Fruit fly (Drosophila melanogaster): ENCODE data around the gene Rdl.

The Rdl gene

dm6 chr3L:9182053-9182572 is at the start of gene Rdl:
Gene Rdl (minus strand): TSS chr3L:9182149.
- TF ChIP-seq CG1620 (GFP tag; optimal IDR thresholded peaks at IDR 0.05): no peak
- no peak for TF ChIP-seq CG33017 (tag; optimal IDR thresholded peaks at IDR 0.05)
- TF ChIP-seq CG12768 (GFP tag; optimal IDR thresholded peaks at IDR 0.05): no peak
- no peak for TF ChIP-seq CG7101 (tag; optimal IDR thresholded peaks at IDR 0.05)
- no peak for TF ChIP-seq ovo (GFP tag; optimal IDR thresholded peaks at IDR 0.05)
- no peak for TF ChIP-seq kay (GFP tag; ENCODE audit: borderline replicate concordance)
- TF ChIP-seq CG11617 (GFP tag; optimal IDR thresholded peaks at IDR 0.05): no peak
- no peak for TF ChIP-seq pad (GFP tag; optimal IDR thresholded peaks at IDR 0.05)
- TF ChIP-seq tj (GFP tag; optimal IDR thresholded peaks at IDR 0.05): no peak
- TF ChIP-seq Hr96 (GFP tag; optimal IDR thresholded peaks at IDR 0.05): no peak
- TF ChIP-seq cic (GFP tag; optimal IDR thresholded peaks at IDR 0.05): no peak
- no peak for TF ChIP-seq Crg-1 (GFP tag; optimal IDR thresholded peaks at IDR 0.05)

- no peak for TF ChIP-seq CG7101 (tag; optimal IDR thresholded peaks at IDR 0.05)
- TF ChIP-seq pad (GFP tag; optimal IDR thresholded peaks at IDR 0.05): no peak
- peak; percentile 43 for TF ChIP-seq cic (GFP tag; optimal IDR thresholded peaks at IDR 0.05)
Measured at dm6 chr3L:9211302-9211930, 29.5 kb upstream of the Rdl start, which contains the start of gene CG4476. Gene CG4476 (plus strand): TSS chr3L:9211880.

dm6 chr3L:9209665-9210064 is 27.7 kb upstream of the Rdl start:
- TF ChIP-seq Hr96 (GFP tag; optimal IDR thresholded peaks at IDR 0.05) (peak; percentile 1), CG14711 (tag; optimal IDR thresholded peaks at IDR 0.05) (no peak), kay (GFP tag; ENCODE audit: borderline replicate concordance) (no peak), cic (GFP tag; optimal IDR thresholded peaks at IDR 0.05) (peak; percentile 22)

dm6 chr3L:9208704-9209405 is 26.9 kb upstream of the Rdl start, which contains the start of gene Slc45-1:
Gene Slc45-1 (minus strand): TSS chr3L:9208853.
- no peak for TF ChIP-seq Hr96 (GFP tag; optimal IDR thresholded peaks at IDR 0.05)
- TF ChIP-seq CG14711 (tag; optimal IDR thresholded peaks at IDR 0.05): no peak
- no peak for TF ChIP-seq CG7101 (tag; optimal IDR thresholded peaks at IDR 0.05)
- TF ChIP-seq Clk (GFP tag; optimal IDR thresholded peaks at IDR 0.05): no peak
- TF ChIP-seq CG11617 (GFP tag; optimal IDR thresholded peaks at IDR 0.05): no peak
- TF ChIP-seq cnc (optimal IDR thresholded peaks at IDR 0.05): no peak
- no peak for TF ChIP-seq CG33017 (tag; optimal IDR thresholded peaks at IDR 0.05)
- TF ChIP-seq toe (GFP tag; optimal IDR thresholded peaks at IDR 0.05): no peak
- TF ChIP-seq pad (GFP tag; optimal IDR thresholded peaks at IDR 0.05): no peak
- TF ChIP-seq CG5204 (GFP tag; optimal IDR thresholded peaks at IDR 0.05): no peak
- TF ChIP-seq tj (GFP tag; optimal IDR thresholded peaks at IDR 0.05): no peak
- TF ChIP-seq cic (GFP tag; optimal IDR thresholded peaks at IDR 0.05): no peak

- TF ChIP-seq pad (GFP tag; optimal IDR thresholded peaks at IDR 0.05) (no peak), CG7101 (tag; optimal IDR thresholded peaks at IDR 0.05) (no peak), tj (GFP tag; optimal IDR thresholded peaks at IDR 0.05) (no peak), CG33017 (tag; optimal IDR thresholded peaks at IDR 0.05) (no peak), CG7045 (GFP tag; optimal IDR thresholded peaks at IDR 0.05) (peak; percentile 45), Hr96 (GFP tag; optimal IDR thresholded peaks at IDR 0.05) (no peak), Mnt (GFP tag; optimal IDR thresholded peaks at IDR 0.05) (no peak)
Measured at dm6 chr3L:9193003-9193402, 11.1 kb upstream of the Rdl start.

- no peak for TF ChIP-seq toe (GFP tag; optimal IDR thresholded peaks at IDR 0.05)
- TF ChIP-seq ovo (GFP tag; optimal IDR thresholded peaks at IDR 0.05): no peak
- no peak for TF ChIP-seq CG5204 (GFP tag; optimal IDR thresholded peaks at IDR 0.05)
- no peak for TF ChIP-seq Crg-1 (GFP tag; optimal IDR thresholded peaks at IDR 0.05)
- TF ChIP-seq CG7101 (tag; optimal IDR thresholded peaks at IDR 0.05): no peak
- TF ChIP-seq CG7045 (GFP tag; optimal IDR thresholded peaks at IDR 0.05): no peak
- TF ChIP-seq tj (GFP tag; optimal IDR thresholded peaks at IDR 0.05): no peak
- TF ChIP-seq cic (GFP tag; optimal IDR thresholded peaks at IDR 0.05): no peak
- no peak for TF ChIP-seq CG11617 (GFP tag; optimal IDR thresholded peaks at IDR 0.05)
- no peak for TF ChIP-seq CG1620 (GFP tag; optimal IDR thresholded peaks at IDR 0.05)
Measured at dm6 chr3L:9188622-9189021, 6.7 kb upstream of the Rdl start.

dm6 chr3L:9151183-9151786 is 30.7 kb downstream of the Rdl start:
- TF ChIP-seq CG11617 (GFP tag; optimal IDR thresholded peaks at IDR 0.05) (no peak), cic (GFP tag; optimal IDR thresholded peaks at IDR 0.05) (no peak), CG7045 (GFP tag; optimal IDR thresholded peaks at IDR 0.05) (no peak), Crg-1 (GFP tag; optimal IDR thresholded peaks at IDR 0.05) (no peak), CG7101 (tag; optimal IDR thresholded peaks at IDR 0.05) (no peak), Clk (GFP tag; optimal IDR thresholded peaks at IDR 0.05) (no peak), CG12768 (GFP tag; optimal IDR thresholded peaks at IDR 0.05) (no peak), CG14711 (tag; optimal IDR thresholded peaks at IDR 0.05) (no peak), CG1620 (GFP tag; optimal IDR thresholded peaks at IDR 0.05) (no peak)

Data from whole organism, adult.